Fruit fly (Drosophila melanogaster): ENCODE measurements around the gene CG34164.
A peak's percentile ranks its signal among the peaks of the same experiment; 100 is the strongest.

The CG34164 gene

dm6 chr2L:12096396-12096813 is 40.3 kb downstream of the CG34164 start, which contains the start of the genes CG6712 and Mt2 (continued):
- no peak for TF ChIP-seq CTCF (GFP tag; optimal IDR thresholded peaks at IDR 0.05)
- no peak for TF ChIP-seq bbx (GFP tag; IDR thresholded peaks at IDR 0.05; ENCODE audit: partially characterized antibody)
- TF ChIP-seq Eip74EF (GFP tag; optimal IDR thresholded peaks at IDR 0.05), result no peak
- no peak for TF ChIP-seq chif (GFP tag; optimal IDR thresholded peaks at IDR 0.05)
- no peak for TF ChIP-seq mirr (GFP tag; optimal IDR thresholded peaks at IDR 0.05)
- TF ChIP-seq CG17612 (GFP tag; IDR thresholded peaks at IDR 0.05), result no peak
- no peak; the same call in 1 of the 2 replicates for TF ChIP-seq CG13287 (GFP tag; IDR thresholded peaks at IDR 0.05; ENCODE audit: partially characterized antibody)
- 0 out of 2 replicates have a peak, but pooled peaks have one; percentile 33 for TF ChIP-seq Dref (GFP tag; IDR thresholded peaks at IDR 0.05)
- TF ChIP-seq MESR4 (GFP tag; optimal IDR thresholded peaks at IDR 0.05), result peak; percentile 71
- no peak for TF ChIP-seq Hmr (GFP tag; optimal IDR thresholded peaks at IDR 0.05)
- TF ChIP-seq HLH3B (GFP tag; IDR thresholded peaks at IDR 0.05), result no peak
- TF ChIP-seq Kr (GFP tag; optimal IDR thresholded peaks at IDR 0.05), result no peak
- no peak for TF ChIP-seq repo (GFP tag; optimal IDR thresholded peaks at IDR 0.05)
- peak; percentile 18 for TF ChIP-seq Xbp1 (GFP tag; optimal IDR thresholded peaks at IDR 0.05)
- TF ChIP-seq da (GFP tag; optimal IDR thresholded peaks at IDR 0.05), result no peak
- no peak for TF ChIP-seq CG14667 (GFP tag; IDR thresholded peaks at IDR 0.05)
- peak; percentile 38; the same call in 1 of the 2 replicates for TF ChIP-seq rib (GFP tag; IDR thresholded peaks at IDR 0.05)
- TF ChIP-seq CG7987 (GFP tag; optimal IDR thresholded peaks at IDR 0.05), result peak; percentile 5
- TF ChIP-seq CG4424 (GFP tag; optimal IDR thresholded peaks at IDR 0.05), result no peak
- peak; percentile 28 for TF ChIP-seq CG2120 (GFP tag; optimal IDR thresholded peaks at IDR 0.05)
- no peak for TF ChIP-seq toy (GFP tag; IDR thresholded peaks at IDR 0.05)
- no peak for TF ChIP-seq CG17568 (GFP tag; optimal IDR thresholded peaks at IDR 0.05)
- no peak for TF ChIP-seq CG12155 (GFP tag; optimal IDR thresholded peaks at IDR 0.05)
- TF ChIP-seq ci (GFP tag; IDR thresholded peaks at IDR 0.05), result 0 out of 3 replicates have a peak, but pooled peaks have one; percentile 44
- TF ChIP-seq wek (GFP tag; optimal IDR thresholded peaks at IDR 0.05), result no peak
- TF ChIP-seq sd (tag; optimal IDR thresholded peaks at IDR 0.05), result peak; percentile 68
- TF ChIP-seq CkIIα-i1 (GFP tag; IDR thresholded peaks at IDR 0.05), result no peak
- TF ChIP-seq B-H2 (GFP tag; optimal IDR thresholded peaks at IDR 0.05), result peak; percentile 52
- peak; percentile 30; the same call in 1 of the 3 replicates for TF ChIP-seq CG11695 (GFP tag; IDR thresholded peaks at IDR 0.05)
- no peak for TF ChIP-seq wor (GFP tag; IDR thresholded peaks at IDR 0.05)
- TF ChIP-seq Jarid2 (GFP tag; optimal IDR thresholded peaks at IDR 0.05), result no peak
- TF ChIP-seq CG2678 (tag; optimal IDR thresholded peaks at IDR 0.05), result no peak
- TF ChIP-seq CG4617 (GFP tag; optimal IDR thresholded peaks at IDR 0.05; ENCODE audit: borderline replicate concordance), result peak; percentile 44
- peak; percentile 18 for TF ChIP-seq CG13624 (GFP tag; optimal IDR thresholded peaks at IDR 0.05)
- no peak for TF ChIP-seq Blimp-1 (GFP tag; optimal IDR thresholded peaks at IDR 0.05)
- TF ChIP-seq Mrtf (GFP tag; IDR thresholded peaks at IDR 0.05), result no peak
- TF ChIP-seq dysf (GFP tag; IDR thresholded peaks at IDR 0.05), result 0 out of 3 replicates have a peak, but pooled peaks have one; percentile 7
- TF ChIP-seq CG18619 (GFP tag; optimal IDR thresholded peaks at IDR 0.05), result no peak
- TF ChIP-seq CG14710 (tag; optimal IDR thresholded peaks at IDR 0.05), result peak; percentile 63
- TF ChIP-seq H2.0 (GFP tag; IDR thresholded peaks at IDR 0.05), result no peak
- TF ChIP-seq CG7963 (GFP tag; IDR thresholded peaks at IDR 0.05; ENCODE audit: partially characterized antibody), result no peak
- TF ChIP-seq chm (GFP tag; IDR thresholded peaks at IDR 0.05), result no peak
- TF ChIP-seq MBD-R2 (GFP tag; IDR thresholded peaks at IDR 0.05), result peak; percentile 91
- no peak for TF ChIP-seq Side (GFP tag; optimal IDR thresholded peaks at IDR 0.05)
- no peak for TF ChIP-seq tup (GFP tag; optimal IDR thresholded peaks at IDR 0.05)
- no peak for TF ChIP-seq Oaz (GFP tag; IDR thresholded peaks at IDR 0.05)
- TF ChIP-seq otp (GFP tag; IDR thresholded peaks at IDR 0.05), result no peak
- peak; percentile 30 for TF ChIP-seq caup (GFP tag; optimal IDR thresholded peaks at IDR 0.05; ENCODE audit: severe bottlenecking)
- TF ChIP-seq Rfx (GFP tag; IDR thresholded peaks at IDR 0.05), result peak; percentile 55
- TF ChIP-seq dati (GFP tag; IDR thresholded peaks at IDR 0.05), result no peak
- 0 out of 2 replicates have a peak, but pooled peaks have one; percentile 8 for TF ChIP-seq onecut (GFP tag; IDR thresholded peaks at IDR 0.05)
